Fruit fly (Drosophila melanogaster): ENCODE data around the gene CG2129.

DNA sequence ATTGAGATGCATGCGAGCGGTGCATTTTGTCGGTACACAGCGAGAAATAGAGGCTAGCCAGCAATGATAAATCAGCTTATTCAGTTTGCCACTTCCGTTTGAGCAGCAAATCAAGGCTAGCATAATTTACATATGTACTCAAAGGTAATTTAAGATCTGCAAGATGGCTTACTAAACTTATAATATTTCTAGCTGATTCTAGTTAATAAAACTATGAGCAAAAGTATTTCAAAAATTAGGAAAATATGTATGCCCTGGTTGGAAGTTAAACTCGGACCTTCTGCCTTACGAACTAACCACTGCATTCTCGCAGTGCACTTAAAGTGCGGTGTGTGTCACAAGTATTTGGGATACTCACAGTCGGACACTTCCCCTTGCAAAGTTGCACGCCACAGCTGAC is 22.8 kb upstream of the CG2129 start:
- TF ChIP-seq rn (GFP tag; IDR thresholded peaks at IDR 0.05) (no peak), CG8301 (tag; optimal IDR thresholded peaks at IDR 0.05) (peak; percentile 65), EcR (GFP tag; optimal IDR thresholded peaks at IDR 0.05) (no peak), CG32121 (GFP tag; IDR thresholded peaks at IDR 0.05) (peak; percentile 62), CG13204 (GFP tag; optimal IDR thresholded peaks at IDR 0.05) (no peak), Ets98B (GFP tag; IDR thresholded peaks at IDR 0.05) (0 out of 2 replicates have a peak, but pooled peaks have one; percentile 40), CG34367 (tag; optimal IDR thresholded peaks at IDR 0.05) (peak; percentile 21), CG10348 (GFP tag; IDR thresholded peaks at IDR 0.05) (no peak), CG12605 (GFP tag; IDR thresholded peaks at IDR 0.05) (peak; percentile 18), Snoo (tag; optimal IDR thresholded peaks at IDR 0.05) (no peak)

All from whole organism, pupa.